Fruit fly (Drosophila melanogaster) Kc167 (cell line): ENCODE results near the gene CG14947.

Source experiments
- h ChIP-seq: fragments of >200 bp; optimal IDR thresholded peaks from 3 replicates; lab custom pipeline; 2018; ENCODE audit warnings: missing external identifiers
- psq ChIP-seq: fragments of >200 bp; optimal IDR thresholded peaks from 2 replicates; lab custom pipeline; 2017; ENCODE audit warnings: missing external identifiers
- ttk ChIP-seq: sonication (Bioruptor generic); optimal IDR thresholded peaks from 2 replicates; lab custom pipeline; 2017; ENCODE audit warnings: missing external identifiers

DNA sequence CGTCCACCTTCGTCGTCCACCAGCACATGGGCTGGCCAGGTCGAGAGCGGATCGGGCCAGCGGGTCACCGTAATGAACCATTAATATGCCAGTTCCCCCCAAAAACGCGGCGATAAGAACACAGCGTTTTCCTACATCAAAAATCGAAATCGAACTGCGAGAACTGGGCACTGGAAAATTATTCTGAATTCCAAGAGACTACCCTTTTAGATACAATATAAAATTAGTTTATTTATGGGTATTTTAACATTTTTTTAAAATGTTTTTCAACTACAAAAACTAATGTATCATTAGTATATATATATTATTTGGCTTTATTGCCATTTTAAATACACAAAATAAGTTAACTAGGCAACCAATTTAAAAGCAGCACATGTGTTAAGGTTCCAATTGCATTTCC lies 2.8 kb downstream of the CG14947 start:
- TF ChIP-seq ttk (lab: Kevin White, UChicago): no peak
- no peak for TF ChIP-seq h (lab: Kevin White, UChicago)
- TF ChIP-seq psq (lab: Kevin White, UChicago): no peak
